Fruit fly (Drosophila melanogaster) whole organism: ENCODE measurements around the gene CG43116.
A peak's percentile ranks its signal among the peaks of the same experiment; 100 is the strongest.

ENCODE experiments used
- CG8478 ChIP-seq: fragments of >200 bp; optimal IDR thresholded peaks from 2 replicates; lab custom pipeline; 2018; ENCODE audit warnings: inconsistent platforms
- Dll ChIP-seq: fragments of >200 bp; optimal IDR thresholded peaks from 2 replicates; lab custom pipeline; 2017
- EcR ChIP-seq, 2 experiments: fragments of >200 bp; optimal IDR thresholded peaks; 2 replicates each; lab custom pipeline; 2017; ENCODE audit warnings: missing biosample characterization in 2 of 2, missing genetic modification characterization in 2 of 2, missing genetic modification reagents in 2 of 2
- pan ChIP-seq: fragments of >200 bp; optimal IDR thresholded peaks from 2 replicates; lab custom pipeline; 2017
- psq ChIP-seq: fragments of >200 bp; optimal IDR thresholded peaks from 2 replicates; lab custom pipeline; 2017
- usp ChIP-seq: fragments of >200 bp; optimal IDR thresholded peaks from 2 replicates; lab custom pipeline; 2017; ENCODE audit warnings: missing biosample characterization, missing genetic modification characterization, mixed read lengths

CG43116 gene

DNA sequence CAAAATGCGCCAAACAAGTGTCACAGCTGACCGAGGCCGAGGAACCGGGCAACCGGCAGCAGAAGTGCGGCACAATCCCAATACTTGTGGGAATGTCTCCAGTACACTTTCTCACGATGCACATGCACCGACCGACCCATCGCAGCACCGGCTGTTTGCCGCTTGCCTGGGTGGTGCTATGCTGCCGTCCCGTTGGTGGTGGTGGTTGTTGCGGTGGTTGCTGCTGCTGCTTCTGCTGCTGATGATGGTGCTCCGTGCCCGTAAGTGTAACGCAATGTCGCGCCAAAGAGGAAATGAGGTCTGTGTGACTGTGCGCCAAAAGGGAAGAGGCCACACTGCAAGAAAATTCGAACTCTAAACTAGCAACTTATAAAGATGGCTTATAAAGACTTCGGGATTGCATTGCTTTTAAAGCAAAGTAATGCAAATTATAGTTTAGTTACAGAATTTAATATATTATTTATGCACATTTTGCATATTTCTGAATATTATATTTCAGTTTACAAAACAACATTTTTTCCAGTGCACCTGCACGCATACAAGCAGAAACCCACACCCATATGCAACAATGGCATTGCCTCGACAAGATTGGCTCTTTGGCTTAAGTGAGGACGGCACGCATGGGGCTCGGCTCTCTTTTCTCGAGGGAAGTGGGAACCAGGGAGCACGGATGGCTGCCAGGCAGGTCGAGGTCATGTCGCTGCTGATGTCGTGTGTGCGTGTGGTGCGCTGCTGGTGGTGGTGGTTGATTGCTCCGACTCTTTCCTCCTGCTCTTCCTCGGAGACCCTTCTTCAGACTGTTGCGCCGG, at the start of gene CG43116:
TSS of gene CG43116 (minus strand) at position 800 of the 809 bp plus-strand sequence.
- no peak for TF ChIP-seq CG8478 (lab: Kevin White, UChicago)
- no peak for TF ChIP-seq pan (lab: Kevin White, UChicago)
- TF ChIP-seq Dll = no peak
- TF ChIP-seq usp (GFP tag; lab: Kevin White, UChicago) = no peak
- no peak for TF ChIP-seq psq
- TF ChIP-seq EcR (GFP tag; optimal IDR thresholded peaks at IDR 0.05; lab: Kevin White, UChicago) = no peak

DNA sequence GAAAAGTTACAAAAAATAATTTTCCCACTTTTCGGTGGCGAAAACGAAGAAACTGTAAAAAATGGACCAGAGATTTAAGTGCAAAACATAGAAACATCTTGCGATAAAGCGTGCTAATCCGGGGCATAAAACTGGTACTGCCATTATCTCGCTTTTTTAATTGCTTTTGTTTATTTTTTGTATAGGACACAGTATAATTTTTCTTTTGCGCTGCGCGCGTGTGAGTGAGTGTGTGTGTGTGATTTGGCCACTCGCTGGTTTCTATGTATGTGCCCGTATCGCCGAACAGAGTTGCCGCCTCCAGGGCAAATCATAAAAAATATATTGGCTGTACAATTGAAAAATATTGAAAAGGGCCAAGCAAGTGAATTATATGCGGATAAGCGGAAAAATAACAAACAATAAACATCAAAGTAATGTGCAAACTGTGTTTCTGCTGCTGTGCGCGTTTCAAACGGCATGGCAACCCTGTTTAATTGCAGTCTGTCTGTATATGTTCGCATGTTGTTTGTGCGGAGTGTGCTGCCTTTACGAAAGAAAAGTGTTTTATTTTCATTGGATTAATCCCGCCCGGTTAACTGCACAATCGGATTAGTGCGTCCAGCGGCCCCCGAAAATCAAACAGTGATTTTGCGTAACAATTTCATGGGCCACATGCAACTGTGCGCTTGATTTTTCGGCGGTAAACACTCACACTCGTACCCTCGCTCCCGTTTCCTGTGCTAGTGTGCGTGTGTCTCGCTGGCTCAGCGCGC, 45.5 kb upstream of the CG43116 start:
- peak; percentile 69 for TF ChIP-seq CG8478 (lab: Kevin White, UChicago)
- TF ChIP-seq usp (GFP tag; lab: Kevin White, UChicago) = no peak

DNA sequence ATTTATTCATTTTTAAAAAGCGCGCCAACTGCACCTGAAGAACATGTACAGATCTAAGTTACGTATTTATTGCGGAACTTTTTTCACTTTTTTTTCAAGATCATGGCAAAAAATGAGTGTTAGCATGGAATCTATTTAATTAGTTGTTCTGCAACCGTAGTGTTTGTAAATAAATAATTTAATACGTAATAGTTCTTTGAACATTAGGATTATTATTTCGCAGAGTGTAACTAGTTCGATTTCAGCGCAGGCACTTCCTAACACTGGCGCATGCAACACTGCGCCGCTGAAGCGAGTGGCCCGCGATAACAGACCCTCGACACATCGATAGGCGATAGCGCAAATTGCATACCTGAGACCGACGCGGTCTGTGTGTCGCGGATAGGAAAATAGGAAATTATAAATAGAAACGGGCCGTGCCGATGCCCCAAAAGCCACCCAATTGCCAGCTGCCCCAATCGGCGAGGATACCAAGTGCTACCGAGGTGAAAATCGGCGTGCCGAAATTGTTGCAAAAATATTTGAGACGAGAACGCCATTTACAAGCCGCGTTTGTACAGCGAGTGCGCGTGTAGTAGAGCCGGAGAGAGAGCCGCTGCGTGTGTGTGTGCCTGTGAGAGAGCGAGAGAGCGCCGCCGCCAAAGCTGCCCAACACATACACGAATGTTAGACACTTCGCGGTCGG, 44.8 kb upstream of the CG43116 start, which contains the start of gene gro:
TSS of gene gro (plus strand) at position 320 of the 685 bp plus-strand sequence.
- TF ChIP-seq usp (GFP tag; lab: Kevin White, UChicago) (no peak), Dll (peak; percentile 78)

DNA sequence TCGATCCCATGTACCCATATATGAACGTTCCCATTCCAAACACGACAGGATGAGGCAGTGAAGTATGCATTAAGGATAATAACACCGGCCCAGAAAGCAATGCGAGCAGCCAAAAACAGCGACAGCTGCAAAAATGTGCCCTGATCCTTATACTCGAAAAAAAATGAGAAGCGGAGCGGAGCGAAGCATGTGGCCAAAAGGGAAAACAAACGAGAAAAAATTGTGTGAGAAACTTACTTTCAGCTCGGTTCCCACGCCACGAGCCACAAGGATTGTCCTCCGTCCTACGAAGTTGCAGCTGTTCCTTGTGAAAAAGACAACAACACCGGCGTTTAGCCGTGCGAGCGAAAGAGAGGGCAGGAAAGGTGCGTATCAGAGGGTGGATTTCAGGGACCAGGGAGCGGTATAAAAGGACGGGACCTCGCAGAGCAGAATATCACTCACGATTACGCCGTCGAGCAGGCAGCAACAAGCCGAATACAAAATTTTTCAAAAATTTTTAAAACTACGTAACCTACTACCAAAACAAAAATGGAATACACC, 43.1 kb upstream of the CG43116 start:
- no peak for TF ChIP-seq CG8478 (lab: Kevin White, UChicago)
- TF ChIP-seq Dll = no peak

DNA sequence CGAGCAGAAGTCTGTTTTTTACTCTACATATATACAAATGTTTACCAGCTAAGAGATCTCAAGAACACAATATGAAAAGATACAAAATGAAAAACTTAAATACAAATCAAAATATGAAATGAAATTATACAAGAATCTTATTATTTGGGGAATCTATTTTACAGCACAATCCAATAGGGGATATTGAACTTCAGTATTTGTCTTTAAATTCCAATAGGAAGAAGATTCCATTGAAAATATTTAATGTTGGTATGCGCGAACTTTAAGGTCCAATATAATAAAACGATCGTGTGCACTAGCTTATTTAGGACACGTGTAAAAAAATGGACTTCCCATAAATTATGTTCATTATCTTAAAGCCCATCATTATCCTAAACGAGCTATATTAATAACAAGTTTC, 41.1 kb upstream of the CG43116 start:
- TF ChIP-seq EcR (GFP tag; optimal IDR thresholded peaks at IDR 0.05; lab: Kevin White, UChicago) (no peak), usp (GFP tag; lab: Kevin White, UChicago) (no peak), CG8478 (lab: Kevin White, UChicago) (no peak)

DNA sequence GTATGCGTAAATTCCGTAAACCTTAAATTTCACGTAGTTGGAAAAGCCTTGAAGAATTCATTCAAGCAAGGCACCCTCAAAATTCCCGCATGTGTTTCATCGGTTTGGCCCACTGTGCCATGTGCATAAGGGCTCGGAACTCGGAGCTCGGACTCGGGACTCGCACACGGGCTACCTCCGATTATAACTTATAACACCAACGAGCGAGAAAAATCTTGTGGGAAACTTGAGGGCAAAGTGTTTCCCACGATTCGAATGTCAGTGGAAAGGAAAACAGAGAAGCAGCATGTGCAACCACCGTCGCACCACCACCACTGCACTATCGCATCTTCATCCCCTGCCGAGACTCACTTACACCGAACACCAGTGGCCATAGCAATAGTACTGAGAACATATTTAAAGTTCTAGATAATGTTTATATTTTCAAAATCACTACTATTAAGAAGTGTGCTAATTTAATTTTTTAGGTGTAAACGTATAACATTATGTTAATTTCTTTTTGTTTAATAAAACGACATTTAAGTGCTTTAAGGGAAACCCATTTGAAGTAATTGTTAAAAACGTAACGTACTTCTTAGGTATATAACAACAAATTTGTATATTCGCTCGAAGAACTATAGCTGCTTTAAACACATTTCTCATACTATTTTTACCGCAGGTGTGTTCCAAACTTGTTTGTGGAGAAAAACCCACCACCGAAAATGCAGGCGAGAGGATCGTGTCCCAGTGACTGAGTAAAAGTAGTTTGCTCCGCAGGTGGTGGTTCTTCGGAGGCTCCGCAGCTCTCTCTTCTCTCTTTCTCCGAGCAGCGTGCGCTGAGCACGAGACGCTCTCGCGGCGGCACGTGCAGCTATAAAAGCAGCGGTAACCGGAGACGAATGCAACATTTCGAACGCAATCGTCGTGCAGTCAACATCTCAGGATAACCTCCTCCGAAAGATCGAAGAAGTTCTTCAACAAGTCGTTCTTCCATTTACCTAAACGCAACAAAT, 39.7 kb upstream of the CG43116 start:
- TF ChIP-seq EcR (GFP tag; optimal IDR thresholded peaks at IDR 0.05; lab: Kevin White, UChicago) (no peak), Dll (peak; percentile 65)

DNA sequence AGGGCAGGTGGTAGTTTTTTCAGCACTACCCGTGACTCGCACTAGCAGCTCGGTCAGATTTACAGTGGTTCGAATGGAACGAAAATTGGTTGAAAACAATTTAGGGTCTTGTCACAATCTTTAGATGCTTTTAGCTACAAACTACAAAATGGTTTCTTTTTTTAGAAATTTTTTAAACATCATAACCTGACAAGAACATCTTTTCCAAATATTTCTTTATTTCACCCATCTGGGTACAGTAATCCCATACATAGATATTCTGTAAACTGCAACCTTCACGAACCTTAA, 38.5 kb upstream of the CG43116 start:
- TF ChIP-seq psq (no peak), pan (lab: Kevin White, UChicago) (no peak), usp (GFP tag; lab: Kevin White, UChicago) (no peak), CG8478 (lab: Kevin White, UChicago) (no peak), EcR (GFP tag; optimal IDR thresholded peaks at IDR 0.05; lab: Kevin White, UChicago) (no peak), Dll (no peak)

DNA sequence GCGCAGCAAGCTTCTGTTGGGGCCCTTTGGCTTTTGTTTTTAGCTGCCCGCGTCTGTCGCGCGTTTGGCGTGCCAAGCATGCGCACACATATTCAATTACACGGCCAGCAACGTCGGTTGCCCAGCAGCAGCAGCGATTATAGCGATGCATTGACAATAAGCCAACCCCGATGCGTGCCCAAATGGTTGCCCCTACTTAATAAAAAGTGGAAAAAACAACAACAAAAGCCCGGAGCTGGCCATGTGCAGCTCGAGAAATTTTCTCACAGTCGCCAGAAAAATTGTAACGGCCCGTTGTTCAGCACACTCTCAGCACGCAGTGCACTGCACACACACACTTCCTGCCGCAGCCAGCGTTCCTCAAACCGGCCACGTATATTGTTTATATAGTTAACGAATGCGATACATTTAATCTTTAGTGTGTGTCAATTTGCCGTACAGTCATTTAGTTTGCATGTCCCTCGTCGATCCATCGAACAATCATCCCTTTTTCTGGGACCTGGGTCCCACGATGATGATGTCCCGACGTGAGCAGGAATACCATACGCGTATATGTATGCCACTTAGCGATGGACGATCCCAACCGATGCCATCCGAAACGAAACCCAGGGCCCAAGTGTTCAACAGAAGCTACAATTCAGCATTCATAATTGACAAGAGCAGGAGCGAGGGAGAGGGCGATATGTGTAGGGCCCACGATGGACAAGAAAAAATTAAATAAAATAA, 38.0 kb upstream of the CG43116 start:
- TF ChIP-seq EcR (GFP tag; optimal IDR thresholded peaks at IDR 0.05; lab: Kevin White, UChicago) (no peak), psq (no peak), CG8478 (lab: Kevin White, UChicago) (no peak), Dll (no peak)

DNA sequence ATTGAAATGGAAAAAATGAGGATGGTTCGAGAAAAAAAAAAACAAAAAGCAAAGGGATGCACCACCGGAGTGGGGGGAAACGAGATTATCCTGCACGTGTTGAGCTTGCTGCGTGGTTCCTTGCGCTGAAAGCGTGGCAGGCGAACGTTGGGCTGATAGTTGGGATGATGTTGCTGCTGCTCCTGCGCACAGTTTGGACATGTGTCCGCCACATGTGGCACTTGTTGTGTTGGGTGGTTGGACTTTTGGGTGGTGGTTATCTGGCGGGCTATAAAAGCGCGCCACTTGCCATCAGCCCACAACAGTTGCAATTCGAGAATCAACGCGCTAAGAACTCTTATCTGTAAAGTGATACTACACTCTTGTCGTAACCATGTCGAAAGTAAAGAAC, 35.8 kb upstream of the CG43116 start:
- TF ChIP-seq psq (no peak), pan (lab: Kevin White, UChicago) (no peak), Dll (no peak), usp (GFP tag; lab: Kevin White, UChicago) (no peak), EcR (GFP tag; optimal IDR thresholded peaks at IDR 0.05; lab: Kevin White, UChicago) (no peak), CG8478 (lab: Kevin White, UChicago) (no peak)

DNA sequence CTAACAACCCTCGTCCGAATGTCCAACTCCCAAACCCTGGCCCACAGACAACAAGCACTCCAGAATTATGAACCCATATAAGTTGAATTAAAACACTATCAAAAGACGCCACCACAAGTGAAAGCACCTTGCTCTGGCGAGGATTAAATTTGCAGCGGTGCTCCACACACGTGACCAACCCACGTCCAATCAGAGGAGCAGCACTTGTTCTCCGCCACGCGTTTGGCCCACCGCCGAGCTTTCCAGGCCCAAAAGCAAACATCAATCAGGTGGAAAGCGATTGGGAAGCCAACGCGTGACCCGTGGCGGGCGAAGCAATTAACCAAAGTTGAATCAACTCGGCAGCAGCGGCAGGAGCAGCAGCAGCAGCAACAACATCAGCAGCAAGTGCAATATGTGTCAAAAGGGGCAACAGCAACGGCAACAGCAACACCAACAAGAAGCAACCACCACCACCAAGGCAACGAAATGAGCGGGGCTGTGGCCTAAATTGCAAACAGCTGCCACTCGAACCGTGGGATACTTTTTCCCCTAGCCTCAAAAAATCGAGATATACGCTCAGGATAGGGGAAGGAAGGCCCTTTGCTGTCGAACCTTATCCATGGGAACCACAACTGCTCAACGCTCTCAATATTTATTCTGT, 35.3 kb upstream of the CG43116 start:
- TF ChIP-seq CG8478 (lab: Kevin White, UChicago) = no peak
- no peak for TF ChIP-seq pan (lab: Kevin White, UChicago)
- no peak for TF ChIP-seq Dll
- TF ChIP-seq EcR (GFP tag; optimal IDR thresholded peaks at IDR 0.05; lab: Kevin White, UChicago) = no peak
- TF ChIP-seq psq = no peak
- no peak for TF ChIP-seq usp (GFP tag; lab: Kevin White, UChicago)

DNA sequence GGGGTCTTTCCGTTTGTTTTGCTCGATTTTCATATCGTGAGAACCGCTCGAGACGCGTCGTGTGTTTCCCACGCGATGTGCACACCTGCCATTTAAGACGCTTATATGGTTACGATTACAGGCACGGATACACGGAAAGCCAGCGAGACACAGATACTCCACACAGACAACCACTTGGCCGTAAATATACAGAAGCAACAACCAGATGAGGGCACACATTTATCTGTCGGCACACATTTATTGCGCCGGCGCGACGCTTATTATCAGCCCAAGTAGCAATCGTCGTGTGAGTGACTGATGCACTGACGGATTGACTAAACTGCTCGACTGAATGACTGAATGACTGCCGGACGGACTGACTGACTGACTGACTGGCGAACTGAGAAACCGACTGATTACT, 33.8 kb upstream of the CG43116 start:
- no peak for TF ChIP-seq CG8478 (lab: Kevin White, UChicago)
- TF ChIP-seq psq = no peak
- no peak for TF ChIP-seq usp (GFP tag; lab: Kevin White, UChicago)
- TF ChIP-seq EcR (GFP tag; optimal IDR thresholded peaks at IDR 0.05; lab: Kevin White, UChicago) = no peak
- TF ChIP-seq pan (lab: Kevin White, UChicago) = no peak
- no peak for TF ChIP-seq Dll
